Fruit fly (Drosophila melanogaster): ENCODE measurements around the gene CanA1.

The CanA1 gene

DNA sequence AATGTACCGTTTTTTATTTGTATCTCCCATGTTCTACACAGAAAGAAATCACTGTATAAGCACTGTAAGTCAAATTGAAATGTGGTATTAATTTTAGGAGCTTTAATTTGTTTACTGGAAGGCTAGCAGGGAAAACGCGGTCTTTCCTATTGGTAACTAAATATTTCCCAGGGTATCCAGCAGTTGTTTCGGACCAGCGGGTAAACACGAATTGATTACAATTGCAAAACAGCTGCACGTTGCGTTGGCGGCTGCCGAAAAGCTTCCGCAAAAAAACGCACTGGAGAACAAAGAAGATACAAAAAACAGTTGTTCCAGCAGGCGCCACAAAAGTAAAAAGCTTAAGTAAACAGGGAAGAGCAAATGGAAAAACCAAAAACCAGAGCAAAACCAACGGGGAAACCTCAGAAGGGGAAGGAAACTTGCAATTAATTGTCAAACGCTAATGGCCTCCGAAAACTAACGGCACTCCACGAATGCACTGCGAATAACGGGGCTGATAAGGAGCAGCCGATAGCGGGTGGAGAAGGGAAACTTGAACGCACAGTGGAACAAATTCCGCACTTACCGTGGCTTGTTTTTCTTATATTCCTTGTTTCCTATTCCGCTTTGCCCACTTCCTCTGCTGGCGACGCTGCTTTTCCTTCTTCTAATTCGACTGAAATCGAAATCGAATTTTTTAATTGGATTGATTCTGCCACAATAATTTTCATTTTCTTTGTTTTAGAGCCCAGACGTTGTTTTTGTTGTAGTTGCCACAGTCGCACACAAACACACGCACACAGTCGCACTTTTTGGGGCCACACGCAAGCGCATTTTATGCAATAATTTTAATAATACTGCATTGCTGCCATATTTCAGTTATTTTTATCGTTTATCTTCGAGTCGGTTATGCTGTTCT lies 20.9 kb downstream of the CanA1 start (continued):
- TF ChIP-seq CG1024 (GFP tag; IDR thresholded peaks at IDR 0.05), result no peak
- peak; percentile 30; the same call in 1 of the 2 replicates for TF ChIP-seq slbo (GFP tag; IDR thresholded peaks at IDR 0.05)
- peak; percentile 3 for TF ChIP-seq HLH54F (GFP tag; optimal IDR thresholded peaks at IDR 0.05)
- no peak for TF ChIP-seq Sry-β (GFP tag; optimal IDR thresholded peaks at IDR 0.05)
- TF ChIP-seq CG33557 (GFP tag; optimal IDR thresholded peaks at IDR 0.05), result no peak
- peak; percentile 38; the same call in 1 of the 3 replicates for TF ChIP-seq so (GFP tag; IDR thresholded peaks at IDR 0.05)
- TF ChIP-seq CG9817 (tag; optimal IDR thresholded peaks at IDR 0.05), result peak; percentile 23
- no peak for TF ChIP-seq ttk (GFP tag; IDR thresholded peaks at IDR 0.05)
- no peak for TF ChIP-seq CG4404 (GFP tag; IDR thresholded peaks at IDR 0.05)
- no peak for TF ChIP-seq CG12071 (GFP tag; optimal IDR thresholded peaks at IDR 0.05)
- TF ChIP-seq CG10543 (GFP tag; optimal IDR thresholded peaks at IDR 0.05), result peak; percentile 11
- no peak for TF ChIP-seq h (optimal IDR thresholded peaks at IDR 0.05)
- peak; percentile 22; the same call in 1 of the 2 replicates for TF ChIP-seq wor (GFP tag; IDR thresholded peaks at IDR 0.05)
- TF ChIP-seq lola (GFP tag; optimal IDR thresholded peaks at IDR 0.05), result no peak
- no peak for TF ChIP-seq tio (GFP tag; optimal IDR thresholded peaks at IDR 0.05)
- TF ChIP-seq CG2202 (tag; optimal IDR thresholded peaks at IDR 0.05), result no peak
- peak; percentile 44 for TF ChIP-seq CG8388 (GFP tag; optimal IDR thresholded peaks at IDR 0.05)
- TF ChIP-seq CrebB (tag; optimal IDR thresholded peaks at IDR 0.05), result no peak
- peak; percentile 43 for TF ChIP-seq Oli (tag; optimal IDR thresholded peaks at IDR 0.05)
- peak; percentile 33 for TF ChIP-seq CG13775 (GFP tag; optimal IDR thresholded peaks at IDR 0.05)
- TF ChIP-seq CG11504 (tag; optimal IDR thresholded peaks at IDR 0.05), result peak; percentile 43
- TF ChIP-seq ro (GFP tag; IDR thresholded peaks at IDR 0.05), result no peak
- no peak for TF ChIP-seq Hand (GFP tag; optimal IDR thresholded peaks at IDR 0.05)
- TF ChIP-seq CG4730 (GFP tag; IDR thresholded peaks at IDR 0.05), result peak; percentile 26; the same call in 1 of the 2 replicates
- TF ChIP-seq CG10274 (GFP tag; optimal IDR thresholded peaks at IDR 0.05), result peak; percentile 10
- no peak for TF ChIP-seq MBD-R2 (GFP tag; IDR thresholded peaks at IDR 0.05)
- peak; percentile 13 for TF ChIP-seq CG16863 (GFP tag; optimal IDR thresholded peaks at IDR 0.05)
- TF ChIP-seq trh (GFP tag; optimal IDR thresholded peaks at IDR 0.05), result peak; percentile 18
- peak; percentile 32; the same call in 1 of the 2 replicates for TF ChIP-seq nerfin-2 (GFP tag; IDR thresholded peaks at IDR 0.05; ENCODE audit: partially characterized antibody)
- TF ChIP-seq CG12391 (tag; optimal IDR thresholded peaks at IDR 0.05), result no peak
- no peak for TF ChIP-seq CG7745 (tag; optimal IDR thresholded peaks at IDR 0.05)
- no peak; the same call in none of the 2 replicates for TF ChIP-seq vvl (GFP tag; IDR thresholded peaks at IDR 0.05)
- peak; percentile 39 for TF ChIP-seq PHDP (tag; optimal IDR thresholded peaks at IDR 0.05)
- TF ChIP-seq lab (GFP tag; optimal IDR thresholded peaks at IDR 0.05), result peak; percentile 42
- TF ChIP-seq crp (GFP tag; optimal IDR thresholded peaks at IDR 0.05), result no peak
- no peak for TF ChIP-seq Sin3A (optimal IDR thresholded peaks at IDR 0.05)
- TF ChIP-seq lilli (GFP tag; optimal IDR thresholded peaks at IDR 0.05), result peak; percentile 25
- peak; percentile 51 for TF ChIP-seq Sox102F (GFP tag; optimal IDR thresholded peaks at IDR 0.05)
- TF ChIP-seq Vsx1 (GFP tag; optimal IDR thresholded peaks at IDR 0.05), result no peak
- no peak for TF ChIP-seq CG15011 (GFP tag; optimal IDR thresholded peaks at IDR 0.05)
- peak; percentile 5 for TF ChIP-seq CG12942 (GFP tag; optimal IDR thresholded peaks at IDR 0.05)
- no peak for TF ChIP-seq pb (GFP tag; optimal IDR thresholded peaks at IDR 0.05)
- TF ChIP-seq CG14014 (GFP tag; IDR thresholded peaks at IDR 0.05), result peak; percentile 45; the same call in 1 of the 2 replicates
- peak; percentile 5; the same call in 1 of the 3 replicates for TF ChIP-seq ase (GFP tag; IDR thresholded peaks at IDR 0.05)
- peak; percentile 17 for TF ChIP-seq nau (GFP tag; optimal IDR thresholded peaks at IDR 0.05)
- TF ChIP-seq CG17361 (GFP tag; IDR thresholded peaks at IDR 0.05), result peak; percentile 49; the same call in 1 of the 3 replicates
- TF ChIP-seq CG9876 (GFP tag; optimal IDR thresholded peaks at IDR 0.05), result no peak
- no peak for TF ChIP-seq grn (GFP tag; optimal IDR thresholded peaks at IDR 0.05)

Data from whole organism, embryonic.